Fruit fly (Drosophila melanogaster): ENCODE measurements around the gene Tg.

Gene Tg

DNA sequence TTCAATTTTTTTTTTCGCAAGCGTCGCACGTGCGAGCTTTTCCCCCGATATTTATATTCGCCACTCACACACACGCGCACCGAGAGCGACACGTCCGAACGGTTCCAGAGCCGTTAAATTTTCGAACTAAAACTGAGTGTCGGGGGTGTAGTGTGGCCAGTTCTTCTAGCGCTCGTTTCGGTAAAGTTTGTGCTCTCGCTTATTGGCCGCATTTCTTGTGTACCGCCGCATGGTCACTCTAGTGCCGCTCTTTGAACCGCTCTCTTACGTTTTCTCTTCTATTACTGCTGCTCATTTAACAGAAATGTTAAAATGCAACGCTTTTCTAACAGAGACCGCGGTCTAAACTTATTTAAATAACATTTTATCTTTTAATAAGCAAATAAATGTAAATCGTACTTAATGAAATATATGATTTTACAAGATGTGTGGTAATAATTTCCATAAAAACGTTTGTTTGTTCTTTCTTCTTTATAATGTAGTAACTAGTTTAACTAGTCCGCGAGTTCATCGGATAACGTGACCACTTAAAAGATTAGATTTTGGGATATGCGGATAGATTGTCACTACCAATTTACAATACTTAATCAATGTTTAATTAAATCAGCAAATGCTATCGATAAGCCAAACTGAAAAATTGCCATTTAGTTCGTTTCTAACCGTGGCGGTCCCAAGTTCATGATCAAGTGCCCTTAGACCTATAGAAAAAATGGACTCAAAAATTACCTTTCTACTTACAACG is 27.0 kb upstream of the Tg start, which contains the start of gene Snoo:
Gene Snoo (minus strand): TSS at position 138 of the 742 bp plus-strand sequence.
- peak; percentile 30 for TF ChIP-seq CG17801 (GFP tag; optimal IDR thresholded peaks at IDR 0.05; ENCODE audit: partially characterized antibody)

DNA sequence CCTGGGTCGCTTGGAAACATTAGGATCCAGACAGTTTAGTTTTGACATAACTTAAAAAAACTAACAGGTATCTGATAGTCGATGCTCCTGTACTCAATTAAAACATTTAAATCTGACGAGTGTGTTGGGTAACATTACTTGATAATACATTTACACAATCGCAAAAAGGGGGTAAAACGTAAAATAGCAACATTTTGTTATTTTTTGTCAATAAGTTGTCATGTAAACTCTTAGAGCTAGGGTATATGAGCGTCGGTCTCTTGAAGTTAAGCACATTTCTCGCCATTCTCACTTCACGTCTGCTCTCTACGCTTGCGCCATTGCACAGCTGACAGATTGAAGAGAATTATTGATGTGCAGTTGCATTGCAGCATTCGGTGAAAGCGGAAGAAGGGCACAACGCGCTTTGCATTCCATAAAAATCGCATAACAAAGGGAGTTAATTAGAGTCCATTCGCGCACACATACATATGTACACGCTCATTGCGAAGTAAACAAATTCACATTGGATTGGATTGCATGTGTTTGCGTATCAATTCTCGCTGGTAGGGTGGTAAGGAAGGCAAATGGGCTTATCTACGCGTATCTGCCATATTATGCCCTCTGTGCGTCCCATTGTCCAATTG is 26.2 kb upstream of the Tg start:
- peak; percentile 36 for TF ChIP-seq CG17801 (GFP tag; optimal IDR thresholded peaks at IDR 0.05; ENCODE audit: partially characterized antibody)

- no peak for TF ChIP-seq CG17801 (GFP tag; optimal IDR thresholded peaks at IDR 0.05; ENCODE audit: partially characterized antibody)
These were observed 25.0 kb upstream of the Tg start for dm6 chr2L:7986210-7986609.

- no peak for TF ChIP-seq CG17801 (GFP tag; optimal IDR thresholded peaks at IDR 0.05; ENCODE audit: partially characterized antibody)
These were observed 21.3 kb upstream of the Tg start for dm6 chr2L:7989868-7990267.

- no peak for TF ChIP-seq CG17801 (GFP tag; optimal IDR thresholded peaks at IDR 0.05; ENCODE audit: partially characterized antibody)
These were observed 20.5 kb upstream of the Tg start for dm6 chr2L:7990720-7991119.

- no peak for TF ChIP-seq CG17801 (GFP tag; optimal IDR thresholded peaks at IDR 0.05; ENCODE audit: partially characterized antibody)
These were observed 19.8 kb upstream of the Tg start for dm6 chr2L:7991391-7991876.

DNA sequence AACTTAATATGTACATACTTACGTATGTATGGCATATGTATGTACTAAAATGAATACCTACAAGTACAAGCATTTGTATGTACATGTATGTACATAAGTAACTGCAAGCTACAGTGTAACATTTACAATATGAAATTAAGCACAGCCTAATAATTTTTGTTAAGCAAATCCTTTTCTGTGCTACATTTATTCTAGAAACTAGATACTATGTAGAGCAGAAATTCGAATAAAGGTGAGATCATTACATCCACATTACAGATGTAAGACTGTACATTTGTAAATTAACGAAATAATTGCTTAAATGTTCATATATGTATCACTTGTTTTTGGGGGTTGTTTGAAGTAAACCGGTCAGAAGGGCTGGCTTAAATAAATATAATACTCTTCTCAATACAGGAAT is 19.3 kb upstream of the Tg start:
- peak; percentile 34 for TF ChIP-seq CG17801 (GFP tag; optimal IDR thresholded peaks at IDR 0.05; ENCODE audit: partially characterized antibody)

- no peak for TF ChIP-seq CG17801 (GFP tag; optimal IDR thresholded peaks at IDR 0.05; ENCODE audit: partially characterized antibody)
These were observed 18.6 kb upstream of the Tg start for dm6 chr2L:7992654-7993053.

dm6 chr2L:7993062-7993685 is 18.0 kb upstream of the Tg start:
- no peak for TF ChIP-seq CG17801 (GFP tag; optimal IDR thresholded peaks at IDR 0.05; ENCODE audit: partially characterized antibody)

DNA sequence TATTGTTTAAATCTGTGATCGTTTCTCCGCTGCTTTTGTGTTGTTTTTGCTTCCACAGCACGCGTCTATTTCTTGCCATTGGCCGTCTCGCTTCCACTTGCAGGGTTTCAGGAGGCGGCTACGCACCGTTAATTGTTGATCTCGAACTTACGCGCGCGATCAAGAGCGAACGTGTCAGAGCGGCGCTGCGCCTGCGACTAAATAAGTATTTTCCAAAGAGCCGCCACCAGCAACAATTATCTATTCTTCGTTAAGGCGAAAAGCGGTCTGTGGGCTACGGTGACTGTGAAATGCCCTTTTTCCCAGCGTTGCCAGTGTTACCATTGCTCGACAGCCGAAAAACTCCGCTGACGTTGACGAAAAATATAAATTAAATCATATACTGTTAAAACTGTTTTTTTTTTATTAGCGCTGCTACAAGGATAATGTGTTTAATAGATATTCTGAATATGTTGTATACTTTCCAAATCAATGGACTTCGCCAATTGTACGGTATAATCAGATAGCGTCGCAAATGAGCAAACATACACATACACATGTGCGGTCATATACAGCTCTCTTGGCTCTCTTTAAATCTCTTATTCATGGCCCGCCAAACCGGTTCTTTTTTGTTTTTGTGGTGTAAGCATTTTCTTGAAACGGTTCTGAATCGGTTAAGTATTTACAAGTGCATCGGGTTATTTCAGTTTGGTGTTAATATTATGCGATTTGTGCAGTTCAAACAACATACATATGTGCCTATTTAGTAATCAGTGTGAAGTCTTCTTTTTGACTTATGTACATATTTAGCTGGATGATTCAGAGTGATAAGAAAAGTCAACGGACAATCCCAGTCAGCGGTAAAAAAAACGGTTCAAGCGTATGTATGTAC is 17.0 kb upstream of the Tg start, which contains the start of gene pes:
Gene pes (minus strand): TSS at position 201 of the 871 bp plus-strand sequence.
- peak; percentile 83 for TF ChIP-seq CG17801 (GFP tag; optimal IDR thresholded peaks at IDR 0.05; ENCODE audit: partially characterized antibody)

dm6 chr2L:7997290-7998079 is 13.7 kb upstream of the Tg start:
- no peak for TF ChIP-seq CG17801 (GFP tag; optimal IDR thresholded peaks at IDR 0.05; ENCODE audit: partially characterized antibody)

- no peak for TF ChIP-seq CG17801 (GFP tag; optimal IDR thresholded peaks at IDR 0.05; ENCODE audit: partially characterized antibody)
These were observed 13.1 kb upstream of the Tg start, which contains the start of gene CG7227 for dm6 chr2L:7998080-7998457. Gene CG7227, minus strand, starts transcription at chr2L:7998151.

DNA sequence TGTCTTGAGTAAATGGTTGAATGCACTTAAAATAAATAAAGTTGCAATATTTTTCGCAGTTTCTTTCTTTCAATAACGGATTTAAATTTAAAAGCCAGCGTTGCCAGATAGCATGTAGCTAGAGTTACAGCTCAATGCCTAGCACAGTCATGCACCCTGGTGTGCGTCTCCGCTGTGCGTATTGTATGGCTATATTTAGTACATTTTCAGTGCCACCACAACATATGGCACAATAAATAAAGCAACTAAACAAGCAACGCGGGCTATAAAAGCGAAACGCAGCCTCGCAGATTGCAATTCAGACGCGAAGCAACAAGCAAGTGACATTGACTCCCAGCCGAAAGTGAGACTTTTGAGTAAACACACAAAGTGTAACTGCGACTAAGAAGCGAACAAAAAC is 12.6 kb upstream of the Tg start, which contains the start of gene Sirup:
Gene Sirup (plus strand): TSS at position 215 of the 400 bp plus-strand sequence.
- no peak for TF ChIP-seq CG17801 (GFP tag; optimal IDR thresholded peaks at IDR 0.05; ENCODE audit: partially characterized antibody)

DNA sequence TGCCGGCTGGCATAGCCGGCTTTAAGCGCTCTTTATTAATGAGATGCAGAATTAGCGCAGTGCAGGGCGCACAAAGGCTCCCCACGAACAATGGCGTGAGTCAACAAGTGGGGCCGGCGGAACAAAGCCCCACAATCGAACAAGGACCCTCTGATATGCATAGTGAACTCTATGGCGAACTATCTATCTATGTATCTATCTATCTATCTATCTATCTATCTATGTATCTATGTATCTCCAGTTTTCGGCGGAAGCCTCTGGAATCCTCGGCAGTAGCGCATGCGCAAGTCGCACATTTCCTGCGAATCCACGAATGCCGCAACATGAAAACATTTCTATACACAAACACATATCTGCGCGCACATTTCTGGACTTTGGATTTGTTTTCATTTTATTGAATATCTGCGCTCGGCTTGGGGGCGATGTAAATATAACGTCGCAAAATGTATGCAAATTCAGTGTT is 10.6 kb upstream of the Tg start:
- TF ChIP-seq CG17801 (GFP tag; optimal IDR thresholded peaks at IDR 0.05; ENCODE audit: partially characterized antibody) = no peak

All from ovary, adult (tissue).